Worm (Caenorhabditis elegans) whole organism, young adult: ENCODE data around the gene ugt-30.

ENCODE experiments used
- B0035.1 ChIP-seq: sonication (generic microtip); optimal IDR thresholded peaks from 2 replicates; lab custom pipeline; 2016; ENCODE audit warnings: missing genetic modification characterization, mild to moderate bottlenecking, missing compliant biosample characterization, missing genotype, missing genetic modification reagents
- B0261.1 ChIP-seq: sonication (generic microtip); optimal IDR thresholded peaks from 2 replicates; lab custom pipeline; 2016; ENCODE audit warnings: mild to moderate bottlenecking, missing genetic modification characterization, moderate library complexity, missing compliant biosample characterization
- F22D6.2 ChIP-seq: sonication (generic microtip); optimal IDR thresholded peaks from 2 replicates; lab custom pipeline; 2016; ENCODE audit warnings: mild to moderate bottlenecking, missing genetic modification characterization, missing compliant biosample characterization
- F33H1.4 ChIP-seq: fragments of 200-800 bp; sonication (Bioruptor generic); IDR thresholded peaks from 2 replicates; pipeline ENCODE4 v1.3.6; 2022; ENCODE audit warnings: missing genetic modification reagents, missing genetic modification characterization, missing compliant biosample characterization
- F39B2.1 ChIP-seq: fragments of 200-800 bp; sonication (Bioruptor generic); IDR thresholded peaks from 2 replicates; pipeline ENCODE4 v1.3.6; 2022; ENCODE audit warnings: missing genetic modification reagents, missing genetic modification characterization, missing compliant biosample characterization
- K12H6.12 ChIP-seq: fragments of 200-800 bp; sonication (Bioruptor generic); optimal IDR thresholded peaks from 2 replicates; lab custom pipeline; 2018; ENCODE audit warnings: mild to moderate bottlenecking, missing genetic modification characterization, missing compliant biosample characterization
- ama-1 ChIP-seq, 3 experiments: fragments of 150-350 bp in 1 of 3; sonication (generic microtip) in 2 of 3; optimal IDR thresholded peaks; 2 replicates each; lab custom pipeline; 2014 to 2018; ENCODE audit warnings: missing biosample characterization in 2 of 3, missing genetic modification characterization in 2 of 3, missing genetic modification reagents in 2 of 3
- atf-7 ChIP-seq: sonication (generic microtip); optimal IDR thresholded peaks from 2 replicates; lab custom pipeline; 2017; ENCODE audit warnings: mild to moderate bottlenecking, missing genetic modification characterization, missing compliant biosample characterization
- attf-3 ChIP-seq: fragments of 200-800 bp; sonication (Bioruptor generic); conservative IDR thresholded peaks from 2 replicates; pipeline ENCODE4 v1.3.6; 2022; ENCODE audit warnings: missing genetic modification reagents, missing genetic modification characterization, missing compliant biosample characterization
- attf-6 ChIP-seq: fragments of 200-800 bp; sonication (Bioruptor generic); IDR thresholded peaks from 2 replicates; pipeline ENCODE4 v1.3.6; 2022; ENCODE audit warnings: missing genetic modification reagents, missing genetic modification characterization, missing compliant biosample characterization
- bed-2 ChIP-seq: fragments of 200-800 bp; sonication (Bioruptor generic); IDR thresholded peaks from 2 replicates; pipeline ENCODE4 v1.3.6; 2022; ENCODE audit warnings: missing genetic modification reagents, missing genetic modification characterization, missing compliant biosample characterization
- cebp-1 ChIP-seq, 2 experiments: fragments of 200-800 bp in 1 of 2; sonication (Bioruptor generic) in 1 of 2; sonication (generic microtip) in 1 of 2; IDR thresholded peaks in 1 of 2; optimal IDR thresholded peaks in 1 of 2; 2 replicates each; pipeline versions ENCODE4 v1.3.6 to Lab custom; 2017 to 2022; ENCODE audit warnings: missing compliant biosample characterization in 2 of 2, missing genetic modification characterization in 2 of 2, mild to moderate bottlenecking in 1 of 2, missing genetic modification reagents in 1 of 2, moderate library complexity in 1 of 2
- ceh-27 ChIP-seq: fragments of 200-800 bp; sonication (Bioruptor generic); optimal IDR thresholded peaks from 2 replicates; lab custom pipeline; 2018; ENCODE audit warnings: mild to moderate bottlenecking, missing genetic modification characterization, moderate library complexity, missing compliant biosample characterization
- ceh-79 ChIP-seq: sonication (generic microtip); optimal IDR thresholded peaks from 2 replicates; lab custom pipeline; 2017; ENCODE audit warnings: mild to moderate bottlenecking, missing genetic modification characterization, missing compliant biosample characterization
- dpl-1 ChIP-seq: fragments of 150-350 bp; optimal IDR thresholded peaks from 2 replicates; lab custom pipeline; 2014; ENCODE audit warnings: missing biosample characterization, missing genetic modification reagents, missing genetic modification characterization
- efl-1 ChIP-seq: fragments of 150-350 bp; optimal IDR thresholded peaks from 2 replicates; lab custom pipeline; 2014; ENCODE audit warnings: missing biosample characterization, missing genetic modification reagents, missing genetic modification characterization
- egl-44 ChIP-seq: fragments of 200-800 bp; sonication (Bioruptor generic); IDR thresholded peaks from 2 replicates; pipeline ENCODE4 v1.3.6; 2022; ENCODE audit warnings: missing genetic modification reagents, missing genetic modification characterization, missing compliant biosample characterization
- ekl-4 ChIP-seq: fragments of 200-800 bp; sonication (Bioruptor generic); IDR thresholded peaks from 2 replicates; pipeline ENCODE4 v1.3.6; 2022; ENCODE audit warnings: missing genetic modification reagents, missing genetic modification characterization, missing compliant biosample characterization
- gei-17 ChIP-seq: fragments of 200-800 bp; sonication (Bioruptor generic); optimal IDR thresholded peaks from 2 replicates; lab custom pipeline; 2018; ENCODE audit warnings: mild to moderate bottlenecking, missing genetic modification characterization, missing compliant biosample characterization
- hmg-20 ChIP-seq: fragments of 200-800 bp; sonication (Bioruptor generic); IDR thresholded peaks from 2 replicates; pipeline ENCODE4 v1.3.6; 2022; ENCODE audit warnings: missing genetic modification reagents, missing genetic modification characterization, missing compliant biosample characterization
- lin-26 ChIP-seq: fragments of 200-800 bp; sonication (Bioruptor generic); IDR thresholded peaks from 2 replicates; pipeline ENCODE4 v1.3.6; 2022; ENCODE audit warnings: missing genetic modification reagents, missing genetic modification characterization, missing compliant biosample characterization
- lsy-27 ChIP-seq: sonication (generic microtip); optimal IDR thresholded peaks from 2 replicates; lab custom pipeline; 2017; ENCODE audit warnings: missing genetic modification characterization, mild to moderate bottlenecking, missing compliant biosample characterization, antibody characterized with exemption, missing genotype, borderline replicate concordance; ENCODE audit not compliant: insufficient read depth
- madf-10 ChIP-seq: sonication (generic microtip); optimal IDR thresholded peaks from 2 replicates; lab custom pipeline; 2016; ENCODE audit warnings: mild to moderate bottlenecking, missing genetic modification characterization, missing compliant biosample characterization
- madf-8 ChIP-seq: fragments of 200-800 bp; sonication (Bioruptor generic); conservative IDR thresholded peaks from 2 replicates; pipeline ENCODE4 v1.3.6; 2022; ENCODE audit warnings: missing genetic modification reagents, missing genetic modification characterization, missing compliant biosample characterization
- mxl-1 ChIP-seq: sonication (generic microtip); optimal IDR thresholded peaks from 2 replicates; lab custom pipeline; 2016; ENCODE audit warnings: missing genetic modification characterization, missing compliant biosample characterization
- nfya-1 ChIP-seq: sonication (generic microtip); optimal IDR thresholded peaks from 2 replicates; lab custom pipeline; 2017; ENCODE audit warnings: antibody characterized with exemption, missing compliant biosample characterization, missing genetic modification characterization, borderline replicate concordance; ENCODE audit not compliant: insufficient read depth
- nfya-2 ChIP-seq: fragments of 200-800 bp; sonication (Bioruptor generic); IDR thresholded peaks from 2 replicates; pipeline ENCODE4 v1.3.6; 2022; ENCODE audit warnings: missing genetic modification reagents, missing genetic modification characterization, missing compliant biosample characterization
- nhr-179 ChIP-seq: sonication (generic microtip); optimal IDR thresholded peaks from 2 replicates; lab custom pipeline; 2016; ENCODE audit warnings: mild to moderate bottlenecking, missing genetic modification characterization, missing compliant biosample characterization
- nhr-90 ChIP-seq: sonication (generic microtip); optimal IDR thresholded peaks from 2 replicates; lab custom pipeline; 2016; ENCODE audit warnings: missing genotype, mild to moderate bottlenecking, missing genetic modification characterization, missing compliant biosample characterization
- pbrm-1 ChIP-seq: fragments of 200-800 bp; sonication (Bioruptor generic); IDR thresholded peaks from 2 replicates; pipeline ENCODE4 v1.3.6; 2022; ENCODE audit warnings: missing genetic modification reagents, missing genetic modification characterization, missing compliant biosample characterization
- pha-4 ChIP-seq: fragments of 150-350 bp; sonication (generic microtip); optimal IDR thresholded peaks from 2 replicates; lab custom pipeline; 2014; ENCODE audit warnings: missing biosample characterization, missing genetic modification reagents, missing genetic modification characterization
- rcor-1 ChIP-seq: fragments of 200-800 bp; sonication (Bioruptor generic); IDR thresholded peaks from 2 replicates; pipeline ENCODE4 v1.3.6; 2022; ENCODE audit warnings: missing genetic modification reagents, missing genetic modification characterization, missing compliant biosample characterization
- rec-8 ChIP-seq, 2 experiments: sonication (generic microtip); optimal IDR thresholded peaks; 2 replicates each; lab custom pipeline; 2016; ENCODE audit warnings: mild to moderate bottlenecking in 2 of 2, missing genetic modification characterization in 2 of 2, missing genetic modification reagents in 2 of 2, missing genotype in 2 of 2, missing biosample characterization in 1 of 2, missing compliant biosample characterization in 1 of 2, moderate library complexity in 1 of 2
- repo-1 ChIP-seq: sonication (generic microtip); optimal IDR thresholded peaks from 2 replicates; lab custom pipeline; 2017; ENCODE audit warnings: mild to moderate bottlenecking, missing genetic modification characterization, missing compliant biosample characterization
- sdz-38 ChIP-seq: sonication (generic microtip); optimal IDR thresholded peaks from 2 replicates; lab custom pipeline; 2016; ENCODE audit warnings: missing genotype, missing genetic modification characterization, missing compliant biosample characterization
- sea-2 ChIP-seq: fragments of 200-800 bp; sonication (Bioruptor generic); IDR thresholded peaks from 2 replicates; pipeline ENCODE4 v1.3.6; 2022; ENCODE audit warnings: missing genetic modification characterization, missing compliant biosample characterization
- snpc-1.1 ChIP-seq: sonication (generic microtip); optimal IDR thresholded peaks from 2 replicates; lab custom pipeline; 2017; ENCODE audit warnings: missing genetic modification characterization, mild to moderate bottlenecking, missing compliant biosample characterization, antibody characterized with exemption, moderate library complexity, missing genotype, missing genetic modification reagents; ENCODE audit not compliant: insufficient read depth
- somi-1 ChIP-seq: fragments of 200-800 bp; sonication (Bioruptor generic); optimal IDR thresholded peaks from 2 replicates; lab custom pipeline; 2018; ENCODE audit warnings: mild to moderate bottlenecking, missing genetic modification characterization, missing compliant biosample characterization
- tbp1 ChIP-seq: fragments of 200-800 bp; sonication (Bioruptor generic); optimal IDR thresholded peaks from 2 replicates; lab custom pipeline; 2018; ENCODE audit warnings: mild to moderate bottlenecking, missing genetic modification characterization, missing compliant biosample characterization
- tbx-9 ChIP-seq: sonication (generic microtip); optimal IDR thresholded peaks from 2 replicates; lab custom pipeline; 2016; ENCODE audit warnings: borderline replicate concordance, missing genetic modification characterization, inconsistent platforms, missing compliant biosample characterization
- tlf-1 ChIP-seq: fragments of 200-800 bp; sonication (Bioruptor generic); optimal IDR thresholded peaks from 2 replicates; lab custom pipeline; 2018; ENCODE audit warnings: mild to moderate bottlenecking, missing genetic modification characterization, missing compliant biosample characterization
- unc-130 ChIP-seq: sonication (generic microtip); optimal IDR thresholded peaks from 2 replicates; lab custom pipeline; 2016; ENCODE audit warnings: missing genetic modification reagents, missing genetic modification characterization, missing compliant biosample characterization
- unc-62 ChIP-seq: fragments of 150-350 bp; optimal IDR thresholded peaks from 2 replicates; lab custom pipeline; 2014; ENCODE audit warnings: missing biosample characterization, missing genetic modification reagents, missing genetic modification characterization
- zim-3 ChIP-seq: sonication (generic microtip); optimal IDR thresholded peaks from 2 replicates; lab custom pipeline; 2017; ENCODE audit warnings: mild to moderate bottlenecking, missing genetic modification characterization, moderate library complexity, missing compliant biosample characterization
- ztf-22 ChIP-seq: fragments of 200-800 bp; sonication (Bioruptor generic); optimal IDR thresholded peaks from 2 replicates; lab custom pipeline; 2018; ENCODE audit warnings: mild to moderate bottlenecking, missing genetic modification characterization, moderate library complexity, missing compliant biosample characterization
- ztf-28 ChIP-seq: fragments of 200-800 bp; sonication (Bioruptor generic); IDR thresholded peaks from 2 replicates; pipeline ENCODE4 v1.3.6; 2022; ENCODE audit warnings: missing genetic modification reagents, missing genetic modification characterization, missing compliant biosample characterization
- ztf-6 ChIP-seq: fragments of 200-800 bp; sonication (Bioruptor generic); IDR thresholded peaks from 2 replicates; pipeline ENCODE4 v1.3.6; 2022; ENCODE audit warnings: missing genetic modification reagents, missing genetic modification characterization, missing compliant biosample characterization

Gene ugt-30

DNA sequence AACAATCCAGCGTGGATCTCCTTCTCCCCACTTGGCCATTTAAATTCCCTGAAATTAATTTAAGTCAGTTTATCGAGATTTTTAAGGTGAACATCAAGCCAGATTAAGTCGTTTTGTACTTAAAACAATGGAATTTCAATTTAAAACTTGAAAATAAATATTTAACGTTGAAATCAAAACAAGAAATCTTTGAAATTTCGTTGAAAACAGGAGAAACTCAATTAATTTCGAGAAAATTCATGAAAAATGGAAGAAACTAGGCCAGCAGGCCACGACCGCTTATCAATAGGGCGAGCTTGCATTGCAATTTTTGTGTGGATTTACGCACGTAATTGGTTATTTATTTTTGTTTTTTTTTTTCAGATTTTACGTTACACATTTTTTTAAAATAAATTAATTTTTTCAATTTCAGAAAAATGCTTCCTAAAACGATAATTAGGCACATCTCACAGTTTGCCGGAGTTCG lies 39.7 kb downstream of the ugt-30 start, which contains the start of the genes ahsa-1 and C01G10.7 (continued):
- peak; percentile 96 for TF ChIP-seq unc-130
- peak; percentile 63 for TF ChIP-seq atf-7
- no peak for TF ChIP-seq tbx-9
- TF ChIP-seq sdz-38, result no peak
- TF ChIP-seq tlf-1 (GFP tag; lab: Kevin White, UChicago), result peak; percentile 86
- TF ChIP-seq nfya-1, result no peak
- peak; percentile 57 for TF ChIP-seq efl-1
- peak; percentile 37 for TF ChIP-seq B0261.1 (tag; lab: Kevin White, UChicago)
- no peak for TF ChIP-seq attf-6 (GFP tag; lab: Robert Waterston, UW)
- TF ChIP-seq rec-8 (tag; optimal IDR thresholded peaks at IDR 0.05; lab: Kevin White, UChicago), result peak; percentile 74 to 82
- no peak for TF ChIP-seq sea-2
- TF ChIP-seq ztf-6 (GFP tag; lab: Robert Waterston, UW), result peak; percentile 83
- TF ChIP-seq F22D6.2 (tag; lab: Kevin White, UChicago), result peak; percentile 52
- no peak for TF ChIP-seq dpl-1 (GFP tag; lab: Kevin White, UChicago)
- TF ChIP-seq mxl-1, result no peak
- peak; percentile 74 for TF ChIP-seq snpc-1.1 (tag; lab: Kevin White, UChicago)
- no peak for TF ChIP-seq repo-1 (tag; lab: Kevin White, UChicago)
- peak; percentile 13 for TF ChIP-seq ceh-79 (tag; lab: Kevin White, UChicago)
- no peak for TF ChIP-seq nhr-179 (tag; lab: Kevin White, UChicago)
- peak; percentile 92 for TF ChIP-seq ceh-27 (GFP tag; lab: Kevin White, UChicago)
- TF ChIP-seq pbrm-1 (GFP tag; lab: Robert Waterston, UW), result peak; percentile 87; the same call in 1 of the 2 replicates
- no peak for TF ChIP-seq lsy-27
- TF ChIP-seq ama-1 (optimal IDR thresholded peaks at IDR 0.05; lab: Kevin White, UChicago), result no peak
- no peak for TF ChIP-seq ama-1 (GFP tag; optimal IDR thresholded peaks at IDR 0.05; lab: Kevin White, UChicago)
- peak; percentile 69 for TF ChIP-seq attf-3 (GFP tag; lab: Robert Waterston, UW)
- peak; percentile 41 for TF ChIP-seq B0035.1
- no peak for TF ChIP-seq F39B2.1 (GFP tag; lab: Robert Waterston, UW)
- 0 out of 2 replicates have a peak, but pooled peaks have one; percentile 8 for TF ChIP-seq lin-26 (GFP tag; lab: Robert Waterston, UW)
- TF ChIP-seq gei-17 (GFP tag; lab: Kevin White, UChicago), result no peak
- TF ChIP-seq nhr-90, result no peak
- peak; percentile 94 for TF ChIP-seq bed-2
- no peak for TF ChIP-seq tbp1
- peak; percentile 70 for TF ChIP-seq F33H1.4
- peak; percentile 49 for TF ChIP-seq ztf-22
- TF ChIP-seq cebp-1 (GFP tag; IDR thresholded peaks at IDR 0.05; lab: Robert Waterston, UW), result peak; percentile 72; the same call in 1 of the 2 replicates
- no peak for TF ChIP-seq cebp-1 (tag; optimal IDR thresholded peaks at IDR 0.05; lab: Kevin White, UChicago)
- no peak for TF ChIP-seq zim-3 (tag; lab: Kevin White, UChicago)
- peak; percentile 84 for TF ChIP-seq rcor-1 (GFP tag; lab: Robert Waterston, UW)
- peak; percentile 74 for TF ChIP-seq madf-8 (GFP tag; lab: Robert Waterston, UW)
- TF ChIP-seq madf-10 (tag; lab: Kevin White, UChicago), result peak; percentile 87
- TF ChIP-seq ztf-28 (GFP tag; lab: Robert Waterston, UW), result peak; percentile 93
- peak; percentile 88 for TF ChIP-seq ekl-4 (GFP tag; lab: Robert Waterston, UW)
- no peak for TF ChIP-seq hmg-20 (GFP tag; lab: Robert Waterston, UW)
- no peak for TF ChIP-seq pha-4 (tag; lab: Kevin White, UChicago)
- TF ChIP-seq unc-62 (GFP tag; lab: Kevin White, UChicago), result no peak
- TF ChIP-seq somi-1 (GFP tag; lab: Kevin White, UChicago), result no peak
- peak; percentile 80 for TF ChIP-seq egl-44 (GFP tag; lab: Robert Waterston, UW)
- no peak for TF ChIP-seq nfya-2
- TF ChIP-seq K12H6.12 (tag; lab: Kevin White, UChicago), result peak; percentile 70
